Worm (Caenorhabditis elegans) whole organism, L1 larva: ENCODE measurements around the gene F29B9.5.

Experiments used
- aha-1 ChIP-seq: fragments of 150-350 bp; optimal IDR thresholded peaks from 2 replicates; lab custom pipeline; 2014; ENCODE audit warnings: missing biosample characterization, missing genetic modification characterization
- blmp-1 ChIP-seq: fragments of 150-350 bp; optimal IDR thresholded peaks from 2 replicates; lab custom pipeline; 2014; ENCODE audit warnings: missing biosample characterization, missing genetic modification characterization
- ceh-63 ChIP-seq: fragments of 200-800 bp; sonication (Bioruptor generic); optimal IDR thresholded peaks from 2 replicates; lab custom pipeline; 2018; ENCODE audit warnings: mild to moderate bottlenecking, missing genetic modification characterization, missing compliant biosample characterization
- efl-1 ChIP-seq, 4 experiments: fragments of 150-350 bp; optimal IDR thresholded peaks in 3 of 4; peaks in 1 of 4; 1 replicate in 1 of 4; 2 replicates in 3 of 4; lab custom pipeline; 2014; ENCODE audit warnings: missing biosample characterization in 2 of 4, missing genetic modification characterization in 2 of 4, missing genetic modification reagents in 2 of 4
- egl-13 ChIP-seq: sonication (generic microtip); optimal IDR thresholded peaks from 2 replicates; lab custom pipeline; 2016; ENCODE audit warnings: missing genotype, missing genetic modification reagents, missing genetic modification characterization, missing compliant biosample characterization
- elt-2 ChIP-seq: sonication (generic microtip); optimal IDR thresholded peaks from 2 replicates; lab custom pipeline; 2016; ENCODE audit warnings: missing genetic modification characterization, mild to moderate bottlenecking, inconsistent platforms, missing compliant biosample characterization, missing genetic modification reagents
- fkh-10 ChIP-seq: sonication (generic microtip); optimal IDR thresholded peaks from 2 replicates; lab custom pipeline; 2017; ENCODE audit warnings: missing biosample characterization, missing genetic modification reagents, missing genetic modification characterization
- lin-15B ChIP-seq: fragments of 150-350 bp; sonication (generic microtip); optimal IDR thresholded peaks from 3 replicates; lab custom pipeline; 2014; ENCODE audit warnings: missing biosample characterization, missing genetic modification characterization
- mdl-1 ChIP-seq, 2 experiments: fragments of 150-350 bp; optimal IDR thresholded peaks; 2 replicates each; lab custom pipeline; 2014 to 2017; ENCODE audit warnings: missing biosample characterization in 2 of 2, missing genetic modification characterization in 2 of 2, inconsistent platforms in 1 of 2
- nhr-11 ChIP-seq: fragments of 150-350 bp; optimal IDR thresholded peaks from 2 replicates; lab custom pipeline; 2014; ENCODE audit warnings: missing biosample characterization, missing genetic modification characterization
- sptf-1 ChIP-seq: fragments of 150-350 bp; optimal IDR thresholded peaks from 2 replicates; lab custom pipeline; 2014; ENCODE audit warnings: missing biosample characterization, missing genetic modification characterization
- unc-62 ChIP-seq: fragments of 150-350 bp; optimal IDR thresholded peaks from 2 replicates; lab custom pipeline; 2014; ENCODE audit warnings: missing biosample characterization, missing genetic modification reagents, missing genetic modification characterization
- zag-1 ChIP-seq: fragments of 150-350 bp; optimal IDR thresholded peaks from 2 replicates; lab custom pipeline; 2014; ENCODE audit warnings: missing biosample characterization, missing genetic modification characterization
- ztf-4 ChIP-seq: fragments of 150-350 bp; optimal IDR thresholded peaks from 2 replicates; lab custom pipeline; 2014; ENCODE audit warnings: missing biosample characterization, missing genetic modification characterization

DNA sequence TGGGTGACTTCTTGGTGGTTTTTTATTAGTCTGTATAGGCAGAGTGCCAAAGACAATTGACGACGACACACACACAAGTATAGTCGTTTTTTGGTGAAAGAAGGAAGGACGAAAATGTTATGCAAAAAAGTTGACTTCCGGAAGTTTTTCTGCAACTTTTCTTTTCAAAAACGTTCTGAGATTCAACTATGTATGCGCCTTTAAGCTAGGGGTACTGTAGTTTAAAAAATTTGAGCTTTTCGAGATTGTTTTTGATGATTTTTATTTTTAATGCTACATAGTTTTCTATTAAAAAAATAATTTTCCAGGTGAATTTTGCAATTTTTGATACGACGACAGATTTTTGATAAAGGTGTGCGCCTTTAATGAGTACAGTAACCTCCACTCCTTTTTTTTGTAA is 15.6 kb downstream of the F29B9.5 start:
- TF ChIP-seq lin-15B (tag; lab: Kevin White, UChicago): no peak
- no peak for TF ChIP-seq ceh-63 (GFP tag; lab: Kevin White, UChicago)
- TF ChIP-seq sptf-1 (tag; lab: Kevin White, UChicago): no peak
- TF ChIP-seq mdl-1 (tag; optimal IDR thresholded peaks at IDR 0.05; lab: Kevin White, UChicago): no peak
- no peak for TF ChIP-seq egl-13 (tag; lab: Kevin White, UChicago)
- no peak for TF ChIP-seq nhr-11 (tag; lab: Kevin White, UChicago)
- TF ChIP-seq ztf-4 (tag; lab: Kevin White, UChicago): no peak
- no peak for TF ChIP-seq efl-1 (optimal IDR thresholded peaks at IDR 0.05; lab: Kevin White, UChicago)
- TF ChIP-seq efl-1 (GFP tag; optimal IDR thresholded peaks at IDR 0.05 in 1 of 2; lab: Kevin White, UChicago): no peak
- no peak for TF ChIP-seq fkh-10
- TF ChIP-seq blmp-1 (tag; lab: Kevin White, UChicago): no peak
- no peak for TF ChIP-seq zag-1 (tag; lab: Kevin White, UChicago)
- no peak for TF ChIP-seq elt-2
- TF ChIP-seq aha-1 (tag; lab: Kevin White, UChicago): no peak
- TF ChIP-seq unc-62 (GFP tag; lab: Kevin White, UChicago): no peak
